Worm (Caenorhabditis elegans) whole organism, L3 larva: ENCODE measurements around the gene T28F3.8.

Source experiments
- ZK546.5 ChIP-seq: sonication (generic microtip); optimal IDR thresholded peaks from 2 replicates; lab custom pipeline; 2017; ENCODE audit warnings: missing biosample characterization, missing genetic modification characterization
- ceh-16 ChIP-seq: sonication (generic microtip); optimal IDR thresholded peaks from 2 replicates; lab custom pipeline; 2017; ENCODE audit warnings: missing biosample characterization, missing genetic modification characterization
- ceh-28 ChIP-seq: fragments of 150-350 bp; optimal IDR thresholded peaks from 2 replicates; lab custom pipeline; 2014; ENCODE audit warnings: missing biosample characterization, missing genetic modification reagents, missing genetic modification characterization
- ceh-9 ChIP-seq: sonication (generic microtip); optimal IDR thresholded peaks from 2 replicates; lab custom pipeline; 2018; ENCODE audit warnings: missing biosample characterization, missing genetic modification characterization
- daf-12 ChIP-seq: fragments of 150-350 bp; optimal IDR thresholded peaks from 2 replicates; lab custom pipeline; 2014; ENCODE audit warnings: missing biosample characterization, missing genetic modification reagents, missing genetic modification characterization
- egl-27 ChIP-seq: sonication (generic microtip); optimal IDR thresholded peaks from 4 replicates; lab custom pipeline; 2017; ENCODE audit warnings: missing biosample characterization, missing genetic modification reagents, missing genetic modification characterization
- egl-5 ChIP-seq: fragments of 150-350 bp; optimal IDR thresholded peaks from 2 replicates; lab custom pipeline; 2017; ENCODE audit warnings: missing biosample characterization, missing genetic modification reagents, missing genetic modification characterization, inconsistent platforms
- elt-1 ChIP-seq: fragments of 150-350 bp; optimal IDR thresholded peaks from 2 replicates; lab custom pipeline; 2014; ENCODE audit warnings: missing biosample characterization, missing genetic modification characterization
- elt-2 ChIP-seq: sonication (generic microtip); optimal IDR thresholded peaks from 2 replicates; lab custom pipeline; 2016; ENCODE audit warnings: missing genetic modification reagents, mild to moderate bottlenecking, missing genetic modification characterization, missing compliant biosample characterization
- elt-3 ChIP-seq, 3 experiments: fragments of 150-350 bp in 1 of 3; sonication (generic microtip) in 2 of 3; optimal IDR thresholded peaks; 2 replicates in 2 of 3; 4 replicates in 1 of 3; lab custom pipeline; 2014 to 2017; ENCODE audit warnings: missing biosample characterization in 3 of 3, missing genetic modification characterization in 3 of 3
- fkh-10 ChIP-seq: sonication (generic microtip); optimal IDR thresholded peaks from 2 replicates; lab custom pipeline; 2017; ENCODE audit warnings: missing biosample characterization, missing genetic modification reagents, missing genetic modification characterization
- fkh-2 ChIP-seq: fragments of 150-350 bp; optimal IDR thresholded peaks from 2 replicates; lab custom pipeline; 2014; ENCODE audit warnings: missing biosample characterization, missing genetic modification reagents, missing genetic modification characterization
- hmg-11 ChIP-seq: sonication (generic microtip); optimal IDR thresholded peaks from 2 replicates; lab custom pipeline; 2016; ENCODE audit warnings: missing genetic modification characterization, missing compliant biosample characterization
- jun-1 ChIP-seq: fragments of 150-350 bp; optimal IDR thresholded peaks from 2 replicates; lab custom pipeline; 2014; ENCODE audit warnings: missing biosample characterization, missing genetic modification reagents, missing genetic modification characterization
- lin-15B ChIP-seq: fragments of 150-350 bp; optimal IDR thresholded peaks from 2 replicates; lab custom pipeline; 2014; ENCODE audit warnings: missing biosample characterization, missing genetic modification characterization
- lin-39 ChIP-seq: fragments of 150-350 bp; optimal IDR thresholded peaks from 2 replicates; lab custom pipeline; 2018; ENCODE audit warnings: missing biosample characterization, missing genetic modification reagents, missing genetic modification characterization
- mdl-1 ChIP-seq: fragments of 150-350 bp; optimal IDR thresholded peaks from 2 replicates; lab custom pipeline; 2014; ENCODE audit warnings: missing biosample characterization, missing genetic modification characterization
- nfya-1 ChIP-seq: sonication (generic microtip); optimal IDR thresholded peaks from 2 replicates; lab custom pipeline; 2017; ENCODE audit warnings: missing genetic modification characterization, mild to moderate bottlenecking, missing compliant biosample characterization, antibody characterized with exemption, moderate library complexity; ENCODE audit not compliant: insufficient read depth
- nhr-11 ChIP-seq: fragments of 150-350 bp; optimal IDR thresholded peaks from 2 replicates; lab custom pipeline; 2014; ENCODE audit warnings: missing biosample characterization, missing genetic modification characterization
- nhr-12 ChIP-seq: fragments of 150-350 bp; optimal IDR thresholded peaks from 2 replicates; lab custom pipeline; 2014; ENCODE audit warnings: missing biosample characterization, missing genetic modification characterization
- nhr-23 ChIP-seq: fragments of 150-350 bp; optimal IDR thresholded peaks from 2 replicates; lab custom pipeline; 2014; ENCODE audit warnings: missing biosample characterization, missing genetic modification reagents, missing genetic modification characterization
- nhr-25 ChIP-seq: sonication (generic microtip); optimal IDR thresholded peaks from 2 replicates; lab custom pipeline; 2017; ENCODE audit warnings: missing biosample characterization, missing genetic modification characterization
- nhr-28 ChIP-seq: fragments of 150-350 bp; optimal IDR thresholded peaks from 2 replicates; lab custom pipeline; 2014; ENCODE audit warnings: missing biosample characterization, missing genetic modification characterization
- nhr-43 ChIP-seq: sonication (generic microtip); optimal IDR thresholded peaks from 2 replicates; lab custom pipeline; 2016; ENCODE audit warnings: mild to moderate bottlenecking, missing genetic modification characterization, missing compliant biosample characterization; ENCODE audit not compliant: poor library complexity, severe bottlenecking
- pha-4 ChIP-seq: fragments of 150-350 bp; optimal IDR thresholded peaks from 2 replicates; lab custom pipeline; 2014; ENCODE audit warnings: missing biosample characterization, missing genetic modification reagents, missing genetic modification characterization
- pqm-1 ChIP-seq: fragments of 150-350 bp; optimal IDR thresholded peaks from 2 replicates; lab custom pipeline; 2017; ENCODE audit warnings: missing biosample characterization, missing genetic modification characterization, inconsistent platforms
- skn-1 ChIP-seq: fragments of 150-350 bp; optimal IDR thresholded peaks from 2 replicates; lab custom pipeline; 2014; ENCODE audit warnings: missing biosample characterization, missing genetic modification characterization
- snpc-4 ChIP-seq: fragments of 150-350 bp; optimal IDR thresholded peaks from 2 replicates; lab custom pipeline; 2014; ENCODE audit warnings: missing biosample characterization, missing genetic modification characterization
- unc-39 ChIP-seq: sonication (generic microtip); optimal IDR thresholded peaks from 4 replicates; lab custom pipeline; 2017; ENCODE audit warnings: missing biosample characterization, missing genetic modification characterization
- zag-1 ChIP-seq: fragments of 150-350 bp; optimal IDR thresholded peaks from 2 replicates; lab custom pipeline; 2014; ENCODE audit warnings: missing biosample characterization, missing genetic modification characterization

Gene T28F3.8

DNA sequence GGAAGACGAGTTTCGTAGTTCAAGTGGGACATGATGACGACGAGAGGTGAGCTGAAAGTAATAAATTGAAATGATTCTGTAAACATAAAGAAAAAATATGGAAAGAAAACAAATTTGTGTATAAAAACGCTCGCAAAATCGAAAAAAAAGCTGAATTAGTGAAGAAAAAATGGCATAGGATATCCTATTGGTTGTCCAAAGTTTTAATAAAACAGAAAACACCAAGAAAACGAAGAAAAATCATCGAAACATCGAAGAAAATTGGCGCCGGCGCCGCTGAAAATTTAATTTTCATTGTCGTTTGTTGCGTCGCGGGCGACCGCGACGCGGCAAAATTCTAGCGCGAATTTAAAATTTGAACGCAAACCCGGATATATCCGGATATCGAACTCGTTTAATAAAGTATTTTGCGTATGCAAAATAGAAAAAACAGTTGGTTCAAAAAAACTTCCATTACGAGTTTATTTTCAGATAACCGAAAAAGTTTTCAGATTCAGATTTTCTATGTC is 33.5 kb downstream of the T28F3.8 start, which contains the start of gene gln-5:
gln-5 (minus strand) TSS at position 51 of the 509 bp plus-strand sequence.
- TF ChIP-seq elt-2 (tag; lab: Kevin White, UChicago) (no peak), ZK546.5 (tag; lab: Kevin White, UChicago) (no peak), fkh-2 (tag; lab: Kevin White, UChicago) (no peak), nhr-43 (no peak), elt-3 (tag; optimal IDR thresholded peaks at IDR 0.05; lab: Kevin White, UChicago) (no peak), ceh-28 (tag; lab: Kevin White, UChicago) (no peak), snpc-4 (no peak), ceh-16 (tag; lab: Kevin White, UChicago) (no peak), nhr-12 (no peak), nhr-11 (tag; lab: Kevin White, UChicago) (no peak), unc-39 (tag; lab: Kevin White, UChicago) (no peak), nhr-23 (tag; lab: Kevin White, UChicago) (no peak)
- TF ChIP-seq, all 47 proteins: peak for 0

DNA sequence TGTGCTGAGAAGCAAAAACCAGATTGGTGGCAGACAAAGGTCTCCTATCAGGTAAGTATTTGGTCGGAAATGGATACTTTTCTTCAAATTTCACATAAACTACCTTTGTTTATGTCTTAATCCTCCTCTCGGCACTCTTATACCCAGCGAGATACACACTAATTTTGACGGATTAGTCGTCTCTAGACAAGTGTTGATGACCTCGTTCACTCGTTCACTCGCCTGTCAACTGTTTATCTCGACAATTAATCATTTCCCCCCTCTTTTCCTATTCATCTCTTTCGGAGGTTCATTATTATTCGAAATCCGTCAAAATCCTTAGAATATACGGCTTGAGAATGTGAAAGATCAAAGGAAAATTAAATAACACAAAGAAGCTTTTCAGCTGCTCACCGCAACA is 37.4 kb downstream of the T28F3.8 start:
- no peak for TF ChIP-seq lin-39 (tag; lab: Kevin White, UChicago)
- TF ChIP-seq zag-1 (tag; lab: Kevin White, UChicago), result no peak
- peak; percentile 25 for TF ChIP-seq nhr-25

DNA sequence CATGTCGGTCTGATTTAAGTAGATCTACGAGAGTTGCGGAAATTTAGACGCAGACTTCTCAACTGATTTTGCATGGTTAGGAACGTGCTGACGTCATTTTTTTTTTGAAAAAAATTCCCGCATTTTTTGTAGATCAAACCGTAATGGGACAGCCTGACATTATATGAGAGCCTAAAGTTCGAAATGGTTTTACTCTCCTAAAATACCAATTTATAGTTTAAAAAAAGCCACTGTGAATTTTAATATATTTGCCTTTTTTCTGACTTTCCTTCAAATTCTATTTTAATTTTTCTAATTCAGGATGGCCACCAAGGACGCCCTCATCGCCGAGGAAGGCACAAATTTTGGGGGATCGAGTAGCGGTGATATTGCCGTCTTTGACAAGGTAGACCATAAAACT is 38.1 kb downstream of the T28F3.8 start, which contains the start of gene atgp-1:
atgp-1 (plus strand) TSS at position 301 of the 400 bp plus-strand sequence.
- TF ChIP-seq elt-1 (tag; lab: Kevin White, UChicago) (no peak), lin-39 (tag; lab: Kevin White, UChicago) (no peak), egl-5 (tag; lab: Kevin White, UChicago) (no peak), nhr-11 (tag; lab: Kevin White, UChicago) (no peak), nhr-28 (no peak), fkh-10 (GFP tag; lab: Kevin White, UChicago) (no peak), lin-15B (tag; lab: Kevin White, UChicago) (no peak), nhr-25 (no peak), pqm-1 (tag; lab: Kevin White, UChicago) (no peak), ceh-28 (tag; lab: Kevin White, UChicago) (no peak), jun-1 (tag; lab: Kevin White, UChicago) (no peak), zag-1 (tag; lab: Kevin White, UChicago) (no peak), daf-12 (tag; lab: Kevin White, UChicago) (no peak), nhr-23 (tag; lab: Kevin White, UChicago) (no peak)

DNA sequence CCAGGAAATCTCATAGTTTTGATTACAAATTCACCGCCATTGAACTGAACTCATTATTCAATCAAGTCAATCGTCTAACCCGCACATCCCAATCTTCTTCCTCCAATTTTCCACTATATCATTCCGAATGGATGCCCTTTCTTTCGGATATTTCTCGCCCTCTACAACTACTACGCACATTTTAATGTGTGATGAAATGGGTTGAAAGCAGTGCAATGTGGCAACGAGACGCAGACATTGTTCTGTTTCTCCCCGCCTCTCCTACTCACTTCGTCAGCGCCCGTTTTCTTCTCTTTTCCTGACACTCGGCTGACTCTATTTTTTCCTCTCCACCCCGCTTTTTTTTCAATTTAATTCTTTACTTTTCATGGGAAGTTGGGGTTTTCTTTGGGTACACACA is 38.5 kb downstream of the T28F3.8 start:
- peak; percentile 28 for TF ChIP-seq pha-4 (tag; lab: Kevin White, UChicago)
- peak; percentile 66 for TF ChIP-seq nfya-1 (tag; lab: Kevin White, UChicago)
- no peak for TF ChIP-seq mdl-1 (tag; lab: Kevin White, UChicago)
- TF ChIP-seq hmg-11 (tag; lab: Kevin White, UChicago), result peak; percentile 90
- TF ChIP-seq nhr-28, result no peak
- peak; percentile 5 for TF ChIP-seq lin-15B (tag; lab: Kevin White, UChicago)
- TF ChIP-seq nhr-43, result no peak
- no peak for TF ChIP-seq elt-3 (tag; optimal IDR thresholded peaks at IDR 0.05; lab: Kevin White, UChicago)
- no peak for TF ChIP-seq nhr-12
- TF ChIP-seq egl-27 (tag; lab: Kevin White, UChicago), result no peak
- TF ChIP-seq pqm-1 (tag; lab: Kevin White, UChicago), result peak; percentile 4
- TF ChIP-seq snpc-4, result peak; percentile 28
- no peak for TF ChIP-seq unc-39 (tag; lab: Kevin White, UChicago)
- no peak for TF ChIP-seq daf-12 (tag; lab: Kevin White, UChicago)
- TF ChIP-seq elt-2 (tag; lab: Kevin White, UChicago), result peak; percentile 15
- TF ChIP-seq lin-39 (tag; lab: Kevin White, UChicago), result peak; percentile 67
- TF ChIP-seq ceh-9 (tag; lab: Kevin White, UChicago), result no peak
- peak; percentile 42 for TF ChIP-seq nhr-23 (tag; lab: Kevin White, UChicago)
- TF ChIP-seq egl-5 (tag; lab: Kevin White, UChicago), result peak; percentile 93

DNA sequence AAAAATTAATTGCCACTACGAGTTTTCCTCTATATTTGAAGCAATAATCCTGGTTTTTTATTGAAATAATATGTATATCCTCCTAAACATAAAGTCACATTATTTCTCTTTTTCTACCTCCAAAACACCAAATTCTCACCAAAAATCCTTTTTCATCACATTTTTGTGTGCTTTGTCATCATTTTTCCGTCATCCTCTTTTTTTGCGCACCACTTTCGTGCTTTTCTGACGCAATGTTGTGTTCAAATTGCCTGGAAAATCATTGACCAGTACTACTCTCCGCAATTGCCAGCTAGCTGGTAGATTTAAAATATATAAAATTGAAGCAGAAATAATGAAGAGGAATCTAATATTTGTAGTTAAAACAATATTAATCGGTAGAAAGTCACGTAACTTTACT is 39.1 kb downstream of the T28F3.8 start:
- TF ChIP-seq skn-1 (tag; lab: Kevin White, UChicago), result peak; percentile 45
- TF ChIP-seq nfya-1 (tag; lab: Kevin White, UChicago), result no peak
- no peak for TF ChIP-seq jun-1 (tag; lab: Kevin White, UChicago)
